Fruit fly (Drosophila melanogaster) whole organism, pupa: Measurements from ENCODE around the gene CG15308.

Experiments used
- CG10348 ChIP-seq: fragments of 200-800 bp; sonication (Bioruptor generic); IDR thresholded peaks from 2 replicates; pipeline ENCODE4 v1.3.6; 2022; ENCODE audit warnings: missing biosample characterization, missing genetic modification characterization
- CG12605 ChIP-seq: fragments of 200-800 bp; sonication (Bioruptor generic); IDR thresholded peaks from 2 replicates; pipeline ENCODE4 v1.3.6; 2022; ENCODE audit warnings: missing biosample characterization, missing genetic modification characterization
- CG13204 ChIP-seq: fragments of 200-800 bp; sonication (Bioruptor generic); optimal IDR thresholded peaks from 2 replicates; lab custom pipeline; 2018; ENCODE audit warnings: missing biosample characterization, mild to moderate bottlenecking, missing genetic modification characterization, moderate library complexity
- CG14655 ChIP-seq: fragments of 200-800 bp; sonication (Bioruptor generic); optimal IDR thresholded peaks from 3 replicates; lab custom pipeline; 2017; ENCODE audit warnings: mild to moderate bottlenecking, missing biosample characterization, missing genetic modification reagents, missing genetic modification characterization
- CG15710 ChIP-seq: fragments of 200-800 bp; sonication (Bioruptor generic); optimal IDR thresholded peaks from 2 replicates; lab custom pipeline; 2018; ENCODE audit warnings: missing biosample characterization, mild to moderate bottlenecking, missing genetic modification characterization, moderate library complexity
- CG17806 ChIP-seq: fragments of 200-800 bp; sonication (Bioruptor generic); optimal IDR thresholded peaks from 2 replicates; lab custom pipeline; 2018; ENCODE audit warnings: missing biosample characterization, mild to moderate bottlenecking, missing genetic modification characterization, moderate library complexity
- CG32121 ChIP-seq: fragments of 200-800 bp; sonication (Bioruptor generic); IDR thresholded peaks from 2 replicates; pipeline ENCODE4 v1.3.6; 2022; ENCODE audit warnings: missing biosample characterization, missing genetic modification characterization
- CG34367 ChIP-seq: fragments of 200-800 bp; sonication (Bioruptor generic); optimal IDR thresholded peaks from 2 replicates; lab custom pipeline; 2018; ENCODE audit warnings: missing biosample characterization, mild to moderate bottlenecking, missing genetic modification characterization
- CG4496 ChIP-seq: fragments of 200-800 bp; sonication (Bioruptor generic); IDR thresholded peaks from 3 replicates; pipeline ENCODE4 v1.3.6; 2022; ENCODE audit warnings: missing biosample characterization, missing genetic modification characterization
- CG8159 ChIP-seq: fragments of 200-800 bp; sonication (Bioruptor generic); optimal IDR thresholded peaks from 3 replicates; lab custom pipeline; 2018; ENCODE audit warnings: missing biosample characterization, mild to moderate bottlenecking, missing genetic modification characterization, moderate library complexity
- CG8301 ChIP-seq: fragments of 200-800 bp; sonication (Bioruptor generic); optimal IDR thresholded peaks from 2 replicates; lab custom pipeline; 2018; ENCODE audit warnings: missing biosample characterization, mild to moderate bottlenecking, missing genetic modification characterization
- CG9948 ChIP-seq: fragments of 200-800 bp; sonication (Bioruptor generic); optimal IDR thresholded peaks from 2 replicates; lab custom pipeline; 2018; ENCODE audit warnings: missing biosample characterization, mild to moderate bottlenecking, missing genetic modification characterization, moderate library complexity
- D1 ChIP-seq: fragments of 200-800 bp; sonication (Bioruptor generic); optimal IDR thresholded peaks from 2 replicates; lab custom pipeline; 2018; ENCODE audit warnings: missing biosample characterization, mild to moderate bottlenecking, missing genetic modification characterization, moderate library complexity
- EcR ChIP-seq: fragments of 200-800 bp; sonication (Bioruptor generic); optimal IDR thresholded peaks from 3 replicates; lab custom pipeline; 2019; ENCODE audit warnings: missing biosample characterization, missing genetic modification characterization, mild to moderate bottlenecking, moderate library complexity, missing genetic modification reagents
- Ets98B ChIP-seq: fragments of 200-800 bp; sonication (Bioruptor generic); IDR thresholded peaks from 2 replicates; pipeline ENCODE4 v1.3.6; 2022; ENCODE audit warnings: missing biosample characterization, missing genetic modification characterization
- Pif1A ChIP-seq: fragments of 200-800 bp; sonication (Bioruptor generic); optimal IDR thresholded peaks from 3 replicates; lab custom pipeline; 2016; ENCODE audit warnings: missing biosample characterization, missing genetic modification characterization
- Pif1B ChIP-seq: fragments of 200-800 bp; sonication (Bioruptor generic); optimal IDR thresholded peaks from 3 replicates; lab custom pipeline; 2016; ENCODE audit warnings: missing biosample characterization, missing genetic modification characterization
- Snoo ChIP-seq: fragments of 200-800 bp; sonication (Bioruptor generic); optimal IDR thresholded peaks from 3 replicates; lab custom pipeline; 2017; ENCODE audit warnings: missing biosample characterization, mild to moderate bottlenecking, missing genetic modification characterization, inconsistent platforms
- fd96Ca ChIP-seq: fragments of 200-800 bp; sonication (Bioruptor generic); IDR thresholded peaks from 3 replicates; pipeline ENCODE4 v1.3.6; 2022; ENCODE audit warnings: missing biosample characterization, missing genetic modification characterization
- gl ChIP-seq: fragments of 200-800 bp; sonication (Bioruptor generic); optimal IDR thresholded peaks from 2 replicates; lab custom pipeline; 2018; ENCODE audit warnings: missing biosample characterization, mild to moderate bottlenecking, missing genetic modification characterization
- rn ChIP-seq: fragments of 200-800 bp; sonication (Bioruptor generic); IDR thresholded peaks from 2 replicates; pipeline ENCODE4 v1.3.6; 2022; ENCODE audit warnings: missing biosample characterization, missing genetic modification characterization

The CG15308 gene

DNA sequence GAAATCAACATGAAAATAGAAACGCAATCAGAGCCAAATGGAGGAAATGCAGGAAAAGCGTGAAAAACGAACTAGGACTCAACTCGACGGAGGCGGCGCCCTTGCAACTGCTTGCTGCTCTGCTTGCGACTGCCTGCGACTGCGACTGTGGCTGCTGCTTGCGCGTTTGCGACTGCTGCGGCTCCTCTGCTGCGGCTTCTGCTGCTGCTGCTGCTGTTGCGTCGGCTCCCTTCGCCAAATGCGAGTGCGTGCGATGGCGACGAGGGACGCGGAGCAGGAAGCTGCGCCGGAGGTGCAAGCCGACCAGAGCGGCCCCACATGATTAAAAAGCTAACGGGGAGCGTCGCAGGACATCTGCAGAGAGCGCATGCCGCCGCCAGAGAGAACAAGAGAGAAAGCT is 42.2 kb upstream of the CG15308 start:
- no peak for TF ChIP-seq CG9948
- no peak for TF ChIP-seq CG32121 (GFP tag; lab: Robert Waterston, UW)
- no peak for TF ChIP-seq Ets98B (GFP tag; lab: Robert Waterston, UW)
- TF ChIP-seq rn (GFP tag; lab: Robert Waterston, UW) = no peak
- TF ChIP-seq CG4496 = no peak
- TF ChIP-seq CG15710 (tag; lab: Kevin White, UChicago) = no peak
- TF ChIP-seq EcR (GFP tag; lab: Kevin White, UChicago) = no peak
- no peak for TF ChIP-seq Pif1B
- TF ChIP-seq CG8301 (tag; lab: Kevin White, UChicago) = no peak
- no peak for TF ChIP-seq gl (tag; lab: Kevin White, UChicago)
- TF ChIP-seq CG13204 (GFP tag; lab: Kevin White, UChicago) = no peak

DNA sequence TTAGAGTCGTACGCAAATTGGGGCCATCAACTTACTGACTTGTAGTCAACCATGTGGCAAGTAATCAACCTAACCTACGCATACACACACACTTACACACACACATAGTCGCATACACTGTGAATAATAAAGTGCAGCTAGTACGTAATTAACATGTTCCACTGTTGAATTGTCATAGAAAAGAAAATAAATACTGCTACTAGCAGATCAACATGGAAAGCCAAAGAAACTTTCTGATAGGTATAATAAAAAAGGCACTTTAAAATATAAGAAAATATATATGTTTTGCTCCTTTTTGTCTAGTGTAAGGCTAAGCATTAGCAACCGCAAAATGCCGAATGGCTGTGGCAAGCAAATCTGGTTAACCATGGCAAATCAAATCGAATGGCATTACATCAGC is 40.6 kb upstream of the CG15308 start:
- TF ChIP-seq CG12605 (GFP tag; lab: Robert Waterston, UW) = no peak
- TF ChIP-seq CG8159 (tag; lab: Kevin White, UChicago) = no peak
- TF ChIP-seq CG34367 (tag; lab: Kevin White, UChicago) = no peak
- TF ChIP-seq CG4496 = no peak
- TF ChIP-seq CG9948 = no peak
- TF ChIP-seq CG17806 (tag; lab: Kevin White, UChicago) = no peak
- no peak for TF ChIP-seq gl (tag; lab: Kevin White, UChicago)
- no peak for TF ChIP-seq Pif1A (GFP tag; lab: Kevin White, UChicago)
- no peak for TF ChIP-seq CG10348
- TF ChIP-seq EcR (GFP tag; lab: Kevin White, UChicago) = no peak
- TF ChIP-seq fd96Ca (GFP tag; lab: Robert Waterston, UW) = no peak
- TF ChIP-seq D1 (tag; lab: Kevin White, UChicago) = no peak
- no peak for TF ChIP-seq CG13204 (GFP tag; lab: Kevin White, UChicago)
- TF ChIP-seq CG8301 (tag; lab: Kevin White, UChicago) = no peak
- TF ChIP-seq Pif1B = no peak
- TF ChIP-seq rn (GFP tag; lab: Robert Waterston, UW) = no peak
- TF ChIP-seq Snoo = no peak

DNA sequence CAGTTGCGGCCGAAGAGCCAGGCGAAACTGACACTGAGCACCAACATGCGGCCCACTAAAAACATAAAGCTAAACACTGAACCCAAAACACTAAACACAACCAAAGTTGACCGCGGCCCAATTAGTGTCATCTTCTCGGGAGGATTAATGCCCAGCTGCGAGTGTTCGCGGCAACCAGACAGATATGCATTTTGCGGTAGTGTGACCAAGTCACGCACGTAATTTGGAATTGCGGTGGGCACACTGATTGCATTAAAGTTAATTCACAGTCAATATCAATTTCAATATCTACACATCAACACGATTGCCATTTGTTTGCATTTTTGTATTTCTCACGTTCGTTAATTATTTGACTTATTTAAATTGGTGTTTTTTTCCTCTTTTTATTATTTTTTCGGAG is 37.3 kb upstream of the CG15308 start:
- TF ChIP-seq Pif1B (no peak), Ets98B (GFP tag; lab: Robert Waterston, UW) (no peak), CG8301 (tag; lab: Kevin White, UChicago) (no peak), CG14655 (GFP tag; lab: Kevin White, UChicago) (no peak), fd96Ca (GFP tag; lab: Robert Waterston, UW) (no peak), Snoo (no peak), CG9948 (no peak), rn (GFP tag; lab: Robert Waterston, UW) (no peak), CG13204 (GFP tag; lab: Kevin White, UChicago) (no peak), CG32121 (GFP tag; lab: Robert Waterston, UW) (no peak), CG12605 (GFP tag; lab: Robert Waterston, UW) (no peak), EcR (GFP tag; lab: Kevin White, UChicago) (no peak), Pif1A (GFP tag; lab: Kevin White, UChicago) (no peak), CG10348 (no peak), CG34367 (tag; lab: Kevin White, UChicago) (no peak)

DNA sequence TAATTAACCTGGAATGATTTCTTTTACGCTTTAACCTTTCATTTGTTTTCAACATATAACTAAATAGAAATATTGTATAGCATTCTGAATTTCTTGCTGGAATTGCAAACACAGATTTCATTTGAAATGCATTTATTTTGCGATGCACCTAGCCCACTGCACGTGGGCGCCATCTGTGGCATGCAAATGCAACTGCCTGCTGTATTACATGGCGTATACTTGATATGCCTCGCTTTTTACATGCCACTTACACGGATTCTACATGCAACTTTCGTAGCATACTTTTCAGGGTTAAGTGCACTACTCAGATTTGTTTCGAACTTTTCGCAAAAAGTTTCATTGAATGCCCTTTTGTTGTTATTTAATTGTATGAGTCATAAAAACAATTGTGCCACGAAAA is 33.8 kb upstream of the CG15308 start:
- TF ChIP-seq CG4496 (peak; percentile 57; the same call in 2 of the 3 replicates), CG9948 (no peak)

DNA sequence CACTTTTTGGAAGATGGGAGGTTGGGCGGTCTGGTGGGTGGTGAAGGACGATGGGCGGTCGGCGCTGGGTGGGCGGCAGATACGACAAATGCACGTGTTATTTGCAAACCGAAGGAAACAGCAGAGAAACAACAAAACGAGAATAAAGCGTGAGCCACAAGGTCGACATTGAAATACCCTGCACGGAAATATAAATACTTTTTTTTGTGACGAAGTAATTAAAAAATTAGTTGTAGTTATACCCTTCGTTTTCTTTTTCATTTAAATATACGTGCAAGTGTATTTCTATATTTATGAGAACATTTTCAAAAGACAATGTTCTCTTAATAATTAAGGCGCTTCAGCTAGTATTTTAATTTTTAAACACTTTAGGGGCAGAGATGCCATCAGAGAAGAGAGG is 31.7 kb upstream of the CG15308 start:
- TF ChIP-seq CG10348 (no peak), CG15710 (tag; lab: Kevin White, UChicago) (no peak), Snoo (no peak), Pif1B (no peak), CG13204 (GFP tag; lab: Kevin White, UChicago) (no peak), CG32121 (GFP tag; lab: Robert Waterston, UW) (peak; percentile 27), CG17806 (tag; lab: Kevin White, UChicago) (no peak), CG8159 (tag; lab: Kevin White, UChicago) (no peak), D1 (tag; lab: Kevin White, UChicago) (no peak), CG8301 (tag; lab: Kevin White, UChicago) (peak; percentile 1), EcR (GFP tag; lab: Kevin White, UChicago) (no peak), gl (tag; lab: Kevin White, UChicago) (no peak)

DNA sequence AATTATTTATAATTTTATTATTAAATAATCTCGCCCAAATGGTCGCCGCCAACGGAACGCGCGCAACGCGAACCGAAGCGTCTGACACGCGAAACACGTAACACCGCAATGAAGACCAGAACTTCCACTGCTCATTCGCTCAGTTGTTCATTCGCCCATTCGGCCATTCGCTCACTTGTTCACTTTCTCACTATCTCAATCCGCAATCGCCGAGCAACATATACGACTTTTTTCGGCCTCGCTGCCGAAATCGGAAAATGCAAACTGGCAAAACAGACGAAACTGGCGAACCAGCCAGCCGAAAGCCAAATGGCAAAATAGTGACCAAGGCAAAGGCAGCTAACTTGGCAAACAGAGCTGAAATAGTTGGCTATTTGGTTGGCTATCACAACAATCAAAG is 31.1 kb upstream of the CG15308 start:
- TF ChIP-seq CG32121 (GFP tag; lab: Robert Waterston, UW) (no peak), fd96Ca (GFP tag; lab: Robert Waterston, UW) (no peak), CG15710 (tag; lab: Kevin White, UChicago) (no peak), D1 (tag; lab: Kevin White, UChicago) (no peak), Snoo (no peak), Ets98B (GFP tag; lab: Robert Waterston, UW) (no peak), CG10348 (no peak), Pif1B (no peak), Pif1A (GFP tag; lab: Kevin White, UChicago) (no peak), CG34367 (tag; lab: Kevin White, UChicago) (no peak)

DNA sequence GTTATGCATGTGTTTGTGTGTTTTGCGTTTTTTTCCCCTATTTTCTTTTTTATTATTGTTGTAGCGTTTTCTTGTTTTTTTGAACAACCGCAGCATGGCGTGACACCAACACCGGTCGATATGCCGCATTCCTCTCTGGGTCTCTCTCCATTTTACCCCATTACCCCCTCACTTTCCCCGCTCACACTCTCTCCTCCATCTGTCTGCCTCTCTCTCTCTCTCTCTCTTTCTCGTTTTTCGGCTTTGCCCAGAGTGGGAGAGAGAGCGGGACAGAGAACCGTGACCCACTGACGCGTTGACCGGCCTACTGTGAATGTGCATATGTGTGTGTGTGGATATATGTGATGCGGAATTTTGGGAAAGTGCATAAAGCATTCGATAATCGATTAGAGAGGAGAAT is 28.4 kb upstream of the CG15308 start:
- TF ChIP-seq Ets98B (GFP tag; lab: Robert Waterston, UW) (peak; percentile 30; the same call in 1 of the 2 replicates), Snoo (no peak), CG32121 (GFP tag; lab: Robert Waterston, UW) (peak; percentile 40; the same call in 1 of the 2 replicates), gl (tag; lab: Kevin White, UChicago) (no peak), Pif1B (no peak), CG10348 (no peak), Pif1A (GFP tag; lab: Kevin White, UChicago) (no peak), rn (GFP tag; lab: Robert Waterston, UW) (no peak), CG15710 (tag; lab: Kevin White, UChicago) (no peak), EcR (GFP tag; lab: Kevin White, UChicago) (no peak), CG8159 (tag; lab: Kevin White, UChicago) (no peak), CG8301 (tag; lab: Kevin White, UChicago) (no peak), D1 (tag; lab: Kevin White, UChicago) (no peak), CG17806 (tag; lab: Kevin White, UChicago) (no peak), CG4496 (peak; percentile 33; the same call in 1 of the 3 replicates), CG9948 (no peak), CG14655 (GFP tag; lab: Kevin White, UChicago) (no peak), fd96Ca (GFP tag; lab: Robert Waterston, UW) (peak; percentile 41; the same call in 1 of the 3 replicates), CG34367 (tag; lab: Kevin White, UChicago) (no peak)
- TF ChIP-seq, all 21 proteins: peak for 4
